Worm (Caenorhabditis elegans) whole organism, L4/young adult: ENCODE data around the gene clec-256.

Experiments used
- W03F9.2 ChIP-seq: fragments of 150-350 bp; optimal IDR thresholded peaks from 2 replicates; lab custom pipeline; 2014; ENCODE audit warnings: missing biosample characterization, missing genetic modification characterization
- him-1 ChIP-seq: sonication (generic microtip); optimal IDR thresholded peaks from 2 replicates; lab custom pipeline; 2016; ENCODE audit warnings: missing genotype, missing genetic modification reagents, missing genetic modification characterization, missing compliant biosample characterization

ce11 chrV:18724076-18724475 lies 47.4 kb upstream of the clec-256 start:
- TF ChIP-seq him-1 (tag; lab: Kevin White, UChicago): no peak
- TF ChIP-seq W03F9.2 (tag; lab: Kevin White, UChicago): no peak
